Fruit fly (Drosophila melanogaster): ENCODE results near the gene Hap40.
A peak's percentile ranks its signal among the peaks of the same experiment; 100 is the strongest.

The Hap40 gene

DNA sequence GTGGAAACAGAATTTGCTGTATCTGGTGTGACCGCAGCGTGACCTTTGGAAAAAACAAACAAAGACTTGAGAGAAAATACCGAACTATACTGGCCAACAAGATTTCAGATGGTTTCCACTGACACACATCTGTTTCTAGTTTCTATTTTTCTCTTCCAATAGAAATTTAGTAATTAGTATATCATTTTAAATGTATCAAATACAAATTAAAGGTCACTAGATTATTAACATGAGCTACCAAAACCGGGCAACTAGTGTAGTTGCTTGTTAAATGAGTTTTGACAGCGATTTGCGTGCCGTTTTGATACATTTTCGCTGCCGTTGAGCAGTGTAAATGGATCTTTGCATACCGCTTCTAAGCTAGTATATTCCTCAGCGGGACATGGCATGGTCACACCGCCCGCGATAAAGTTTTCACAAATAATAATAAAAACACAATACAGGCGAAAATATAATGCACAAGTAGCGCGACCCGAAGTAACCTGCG, at the start of gene Hap40, which contains the start of gene Pis:
Gene Hap40 (plus strand): TSS at position 406 of the 487 bp plus-strand sequence.
Gene Pis (minus strand): TSS at position 51 of the 487 bp plus-strand sequence.
- TF ChIP-seq noc (tag; optimal IDR thresholded peaks at IDR 0.05): peak; percentile 38

DNA sequence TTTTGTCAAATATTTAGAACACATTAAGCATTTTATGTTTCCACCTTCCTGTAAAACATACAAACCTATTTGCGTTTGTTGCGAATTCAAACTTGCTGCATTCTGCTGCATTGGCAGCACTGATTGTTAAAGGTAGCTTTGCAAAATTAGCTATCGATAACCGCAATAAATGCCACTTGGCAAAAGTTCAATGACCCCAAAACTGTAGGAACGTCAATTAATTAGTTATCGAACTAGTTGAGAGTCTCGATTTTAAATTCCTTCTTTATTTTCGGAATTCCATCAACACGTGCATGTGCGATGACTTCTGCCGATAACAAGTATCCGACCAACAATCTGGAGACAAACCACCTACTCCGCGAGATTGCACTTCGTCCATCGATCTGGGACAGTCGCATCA, 41.6 kb upstream of the Hap40 start, which contains the start of gene CG8119:
Gene CG8119 (plus strand): TSS at position 301 of the 400 bp plus-strand sequence.
- no peak for TF ChIP-seq noc (tag; optimal IDR thresholded peaks at IDR 0.05)

DNA sequence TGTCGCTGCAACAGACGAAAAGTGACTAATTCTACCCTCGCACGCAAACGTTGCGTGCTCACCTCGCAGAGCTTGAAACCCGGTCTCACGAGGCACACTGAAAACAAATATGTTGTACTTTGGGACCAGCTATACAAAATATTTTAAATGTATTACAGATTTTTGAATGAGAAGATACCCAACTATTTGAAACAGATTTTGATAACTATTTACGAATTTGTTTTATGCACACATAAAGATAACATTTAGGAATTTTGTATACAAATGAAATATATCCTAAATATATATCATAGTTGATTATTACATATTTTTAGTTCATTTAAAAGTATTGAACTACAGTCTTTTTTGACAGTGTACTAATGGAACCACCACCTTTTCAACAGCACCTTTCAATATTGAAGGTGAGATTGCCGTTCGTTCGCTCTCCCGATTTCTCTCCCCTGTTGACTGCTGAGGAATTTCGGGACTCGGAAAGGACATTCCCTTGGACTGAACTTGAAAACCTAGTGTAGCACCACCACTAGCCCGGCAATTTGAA, 32.8 kb upstream of the Hap40 start, which contains the start of gene CG15646:
Gene CG15646 (minus strand): TSS at position 4 of the 538 bp plus-strand sequence.
- TF ChIP-seq noc (tag; optimal IDR thresholded peaks at IDR 0.05): no peak

DNA sequence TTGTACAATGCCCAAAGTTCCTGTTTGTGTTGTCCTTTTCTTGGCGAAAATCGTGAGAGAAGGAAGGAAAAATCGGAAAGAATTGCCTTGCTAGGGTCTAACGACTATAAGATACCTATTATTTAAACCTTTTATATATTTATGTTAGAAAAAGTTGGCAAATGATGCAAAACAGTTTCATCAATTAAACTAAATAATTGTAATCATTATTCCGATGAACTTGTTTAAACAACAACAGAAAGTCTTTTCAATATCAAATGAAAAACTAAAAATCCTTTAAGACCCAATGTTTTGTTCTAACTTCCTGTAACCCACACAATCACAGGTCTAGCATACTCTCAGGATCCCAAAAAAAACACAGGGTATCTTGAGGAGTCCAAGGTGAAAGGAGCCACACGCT, 29.6 kb upstream of the Hap40 start:
- TF ChIP-seq noc (tag; optimal IDR thresholded peaks at IDR 0.05): no peak

DNA sequence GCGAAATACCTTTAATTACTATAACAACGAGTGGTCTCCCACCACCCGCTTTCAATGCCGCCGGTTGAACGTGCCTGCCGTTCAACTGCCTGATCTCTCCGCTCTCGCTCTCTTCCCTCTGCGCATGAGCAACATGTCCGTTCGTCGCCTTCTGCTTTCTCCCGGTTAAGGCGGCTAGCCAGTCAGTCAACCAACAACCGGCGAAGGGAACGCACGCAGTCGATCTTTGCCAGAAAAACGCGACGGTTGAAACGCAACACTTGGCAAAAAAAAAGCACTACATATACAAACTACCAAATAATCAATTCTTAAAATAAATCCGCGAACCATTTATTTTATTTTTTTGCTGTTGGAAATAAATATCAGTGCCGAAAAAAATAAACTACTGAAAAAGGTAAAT, 28.6 kb upstream of the Hap40 start, which contains the start of gene CG12708:
Gene CG12708 (plus strand): TSS at position 183 of the 400 bp plus-strand sequence.
- no peak for TF ChIP-seq noc (tag; optimal IDR thresholded peaks at IDR 0.05)

DNA sequence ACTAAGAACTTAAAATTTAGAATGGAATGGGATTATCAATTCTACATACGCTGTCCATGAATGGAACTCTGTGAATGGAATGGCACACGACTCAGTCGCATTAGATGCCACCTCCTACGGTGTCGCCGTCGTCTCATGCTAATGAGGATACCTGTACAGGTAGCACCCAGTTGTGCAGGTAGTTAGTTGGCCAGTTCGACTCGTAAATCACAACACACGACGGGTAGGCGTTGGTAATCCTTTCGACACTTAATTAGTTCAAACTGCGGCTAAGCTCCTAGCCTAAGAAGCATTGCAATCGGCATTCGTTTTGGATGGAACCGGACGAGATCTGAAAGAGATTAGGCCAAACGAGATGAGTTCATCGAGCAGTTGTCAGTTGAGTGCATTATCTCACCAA, 19.5 kb upstream of the Hap40 start:
- no peak for TF ChIP-seq noc (tag; optimal IDR thresholded peaks at IDR 0.05)

DNA sequence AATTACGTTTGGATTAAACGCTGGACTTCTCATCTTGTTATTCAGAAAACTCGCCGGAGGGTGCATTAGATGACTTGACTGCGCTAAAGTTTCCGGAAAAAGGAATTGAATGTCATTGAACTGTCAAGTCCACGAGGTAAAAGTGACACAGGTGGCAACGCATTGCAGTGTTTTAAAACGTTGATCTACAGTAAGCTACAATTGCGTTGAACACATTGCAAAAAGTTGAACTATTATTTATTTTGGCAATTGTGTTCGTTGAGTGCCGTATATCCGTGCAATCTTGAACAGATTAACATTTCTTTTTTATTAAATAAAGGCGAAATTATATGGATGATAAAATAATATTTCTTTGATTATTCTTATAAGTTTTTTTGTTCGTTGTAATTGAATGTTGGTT, 15.2 kb upstream of the Hap40 start, which contains the start of gene CG15599:
Gene CG15599 (minus strand): TSS at position 101 of the 400 bp plus-strand sequence.
- TF ChIP-seq noc (tag; optimal IDR thresholded peaks at IDR 0.05): no peak

DNA sequence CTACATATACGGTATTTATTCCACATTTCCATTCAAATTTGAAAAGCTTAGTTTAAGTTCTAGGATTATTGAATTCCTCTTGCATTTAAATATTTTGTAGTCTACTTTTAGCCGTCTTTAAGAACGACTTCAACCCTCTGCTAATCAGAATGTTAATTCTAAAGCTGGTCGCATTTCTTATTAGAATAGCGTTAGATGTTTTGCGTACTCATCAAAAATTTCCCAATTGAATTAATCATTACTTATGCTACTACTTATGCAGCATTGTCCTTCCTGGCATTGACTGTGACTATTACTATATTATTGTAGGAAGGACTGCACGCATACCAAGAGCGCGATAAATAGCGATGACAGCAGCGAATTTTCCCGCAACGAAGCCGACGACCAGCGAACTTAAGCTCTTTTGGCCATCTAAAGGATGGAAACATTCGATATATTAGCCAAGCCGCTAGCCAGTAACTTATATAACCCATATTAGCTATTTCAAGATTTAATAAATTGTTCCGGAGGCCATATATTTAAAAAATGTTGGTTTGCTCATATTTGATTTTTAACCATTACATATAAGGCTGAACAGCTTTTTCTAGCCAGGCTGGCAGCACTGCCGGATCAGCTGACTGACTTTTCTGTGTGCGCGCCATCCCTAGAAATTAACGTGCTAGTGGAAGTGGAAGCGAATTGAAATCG, 6.9 kb upstream of the Hap40 start, which contains the start of gene CG8128:
Gene CG8128 (plus strand): TSS at position 641 of the 687 bp plus-strand sequence.
- no peak for TF ChIP-seq noc (tag; optimal IDR thresholded peaks at IDR 0.05)

DNA sequence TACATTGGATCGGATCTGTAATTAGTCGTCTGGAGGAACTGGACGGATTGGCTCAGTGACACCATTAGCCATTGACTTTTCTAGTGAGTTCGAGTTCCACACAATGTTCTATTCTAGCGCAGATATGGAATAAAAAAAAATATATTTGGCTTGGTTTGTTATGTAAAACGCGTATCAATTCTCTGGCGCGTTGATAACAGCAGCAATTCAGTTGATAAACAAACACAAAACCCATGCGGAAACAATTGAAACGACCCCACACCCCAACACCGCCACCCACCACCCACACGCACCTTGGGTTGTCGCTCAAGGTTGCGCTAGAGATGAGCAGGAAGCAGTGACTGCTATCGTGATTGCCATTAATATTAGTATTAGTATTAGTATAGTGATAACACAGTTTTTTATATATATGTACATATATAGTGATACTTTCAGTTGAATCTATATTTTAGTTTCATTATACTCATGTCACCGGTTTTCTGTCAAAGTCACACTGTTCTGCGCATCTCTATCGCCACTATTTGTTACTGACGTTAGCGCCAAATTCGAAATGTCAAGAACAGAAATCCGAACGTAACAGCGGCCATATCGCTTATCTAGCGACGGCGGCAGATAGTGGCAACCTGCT, 6.2 kb upstream of the Hap40 start:
- TF ChIP-seq noc (tag; optimal IDR thresholded peaks at IDR 0.05): peak; percentile 94

DNA sequence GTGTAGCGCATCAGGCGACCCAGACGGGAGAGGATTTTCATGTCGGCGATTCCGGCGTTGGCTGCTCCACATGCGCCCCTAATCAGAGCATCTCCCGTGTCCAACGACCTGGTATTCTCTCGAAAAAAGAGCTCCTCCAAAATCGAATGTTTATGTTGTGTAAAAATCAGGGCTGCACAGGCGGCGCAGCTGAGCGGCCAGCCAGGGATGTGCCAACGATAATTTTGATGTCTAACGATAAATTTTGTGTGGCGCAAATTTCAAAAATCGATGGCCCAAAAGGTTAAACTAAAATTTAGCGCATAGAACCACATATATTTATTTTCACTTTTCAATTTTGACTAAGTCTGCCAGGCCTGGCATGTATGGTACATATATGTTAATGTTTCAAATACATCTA, 2.9 kb upstream of the Hap40 start, which contains the start of gene CG9240:
Gene CG9240 (minus strand): TSS at position 213 of the 400 bp plus-strand sequence.
- no peak for TF ChIP-seq noc (tag; optimal IDR thresholded peaks at IDR 0.05)

DNA sequence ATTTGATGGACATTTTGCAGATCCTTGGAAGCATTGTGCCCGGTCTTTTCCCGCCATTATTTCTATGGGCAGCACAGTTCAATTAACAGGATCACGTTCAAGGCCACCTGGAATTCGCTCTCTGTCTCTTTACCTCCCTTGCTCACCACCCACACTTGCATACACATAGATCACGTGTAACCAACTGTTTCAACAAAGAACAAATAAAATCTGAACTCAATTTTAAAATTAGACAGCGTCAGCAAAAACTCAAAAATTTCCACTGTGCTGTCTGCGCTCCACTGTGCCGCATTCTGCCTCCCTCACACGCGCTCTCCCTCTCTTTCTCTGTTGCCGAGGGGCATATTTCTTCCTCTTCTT, 5.7 kb downstream of the Hap40 start:
- TF ChIP-seq noc (tag; optimal IDR thresholded peaks at IDR 0.05): no peak

DNA sequence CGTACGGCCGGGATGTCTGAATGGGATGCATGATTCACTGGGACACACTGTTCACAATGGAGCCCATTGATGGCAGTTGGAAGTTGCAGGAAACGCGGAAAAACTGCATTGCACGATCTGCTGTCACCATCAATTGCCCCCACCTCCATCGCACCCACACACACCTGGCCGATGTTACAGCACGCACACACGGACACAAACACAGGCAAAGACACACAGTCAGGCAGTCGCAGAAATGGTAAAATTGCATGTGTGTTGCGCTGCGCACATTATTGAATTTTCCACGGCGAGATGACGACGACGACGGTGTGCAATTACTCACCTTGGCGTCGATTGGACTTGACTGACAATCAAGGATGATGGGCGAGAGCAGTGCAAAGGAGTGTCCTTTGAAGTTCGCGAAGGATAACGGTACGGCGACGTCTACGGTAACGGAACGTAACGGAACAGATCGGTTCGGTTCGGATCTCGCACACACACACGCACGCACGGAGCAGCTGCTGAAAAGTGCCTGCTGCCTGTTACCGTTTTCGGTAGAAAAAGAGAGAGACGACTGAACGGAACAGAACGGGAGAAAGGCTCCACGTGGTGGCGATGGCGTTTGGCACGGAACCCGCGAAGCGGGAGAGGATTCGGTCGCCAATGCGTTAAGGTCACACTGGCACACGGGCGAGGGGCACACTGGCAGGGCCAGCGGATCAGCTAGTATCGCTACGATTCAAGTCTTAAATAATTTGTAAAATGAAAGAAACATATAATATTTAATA, 6.2 kb downstream of the Hap40 start, which contains the start of the genes CG9281 and CG15601:
Gene CG9281 (minus strand): TSS at position 556 of the 767 bp plus-strand sequence.
Gene CG15601 (plus strand): TSS at position 664 of the 767 bp plus-strand sequence.
- no peak for TF ChIP-seq noc (tag; optimal IDR thresholded peaks at IDR 0.05)

DNA sequence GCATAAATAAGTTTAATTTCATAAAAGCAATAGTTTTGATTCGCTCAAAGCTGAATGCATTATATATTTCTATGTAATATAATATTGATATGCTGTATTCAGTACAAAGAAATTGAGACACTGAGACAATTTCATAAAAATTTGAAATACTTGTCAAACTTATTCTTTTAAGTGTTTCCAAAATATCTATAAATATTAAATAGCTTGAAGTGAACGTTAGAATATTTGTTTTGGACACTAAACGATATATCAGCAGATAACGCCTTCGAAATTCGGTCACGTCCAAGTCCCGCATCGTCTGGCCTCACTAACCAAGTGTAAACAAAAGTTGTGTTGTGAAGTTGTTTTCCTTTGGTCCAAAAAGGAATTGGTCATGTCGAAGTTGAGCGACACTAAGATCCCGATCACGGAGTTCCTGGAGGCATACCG, 6.8 kb downstream of the Hap40 start:
- TF ChIP-seq noc (tag; optimal IDR thresholded peaks at IDR 0.05): no peak

DNA sequence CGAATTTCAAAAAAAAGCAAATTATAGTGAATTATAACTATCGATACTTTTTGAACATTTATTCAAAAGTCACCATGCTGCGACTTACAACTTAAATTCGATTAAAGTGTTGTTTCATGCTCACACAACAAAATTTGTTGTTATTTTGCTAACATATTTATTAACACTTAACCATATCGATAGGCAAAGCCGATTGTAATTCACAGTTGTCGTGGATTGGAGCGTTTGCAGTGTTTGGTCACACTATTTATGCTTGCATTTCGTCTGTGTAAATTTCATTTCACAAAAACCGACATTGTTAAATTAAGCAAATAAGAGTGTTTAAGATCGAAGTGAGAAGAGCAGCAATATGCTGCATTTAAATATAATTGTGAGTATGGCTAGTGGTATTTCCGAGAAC, 8.5 kb downstream of the Hap40 start, which contains the start of gene HUWE1:
Gene HUWE1 (plus strand): TSS at position 220 of the 400 bp plus-strand sequence.
- no peak for TF ChIP-seq noc (tag; optimal IDR thresholded peaks at IDR 0.05)

DNA sequence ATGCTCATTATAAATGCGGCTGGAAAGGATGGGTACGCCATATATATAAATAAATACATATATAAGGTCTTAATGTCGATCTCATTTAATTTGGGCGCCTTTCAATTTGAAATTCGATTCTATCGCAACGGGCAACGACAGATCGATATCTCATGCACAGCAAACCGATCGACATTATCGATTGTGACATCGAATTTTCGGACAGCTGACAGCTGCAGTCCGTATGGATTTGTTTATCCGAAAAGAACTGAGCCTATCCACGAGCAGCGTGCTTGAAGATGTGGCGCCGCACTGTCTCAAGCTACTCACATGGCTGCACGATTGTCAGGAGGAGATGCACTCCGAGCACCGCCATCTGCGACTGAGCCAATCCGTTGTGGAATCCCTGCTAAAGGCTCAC, 28.0 kb downstream of the Hap40 start, which contains the start of gene CG8191:
Gene CG8191 (plus strand): TSS at position 211 of the 400 bp plus-strand sequence.
- no peak for TF ChIP-seq noc (tag; optimal IDR thresholded peaks at IDR 0.05)
